Fruit fly (Drosophila melanogaster) S2 (cell line): ENCODE data around the gene Pgant6.

Experiments
- CG8478 ChIP-seq: fragments of >200 bp; optimal IDR thresholded peaks from 2 replicates; lab custom pipeline; 2018
- CTCF ChIP-seq, 2 experiments: fragments of >200 bp; optimal IDR thresholded peaks; 2 replicates each; lab custom pipeline; 2018

dm6 chr3L:2834980-2835379 is 52.9 kb downstream of the Pgant6 start:
- TF ChIP-seq CTCF (optimal IDR thresholded peaks at IDR 0.05; lab: Kevin White, UChicago), result no peak
- TF ChIP-seq CG8478 (lab: Kevin White, UChicago), result no peak
